Worm (Caenorhabditis elegans) whole organism, L2 larva: Measurements from ENCODE around the gene R10E4.1.
A peak's percentile ranks its signal among the peaks of the same experiment; 100 is the strongest.

ENCODE experiments used
- F13H6.1 ChIP-seq: sonication (generic microtip); optimal IDR thresholded peaks from 2 replicates; lab custom pipeline; 2016; ENCODE audit warnings: missing genetic modification characterization, missing compliant biosample characterization
- ZK546.5 ChIP-seq: sonication (generic microtip); optimal IDR thresholded peaks from 2 replicates; lab custom pipeline; 2017; ENCODE audit warnings: missing biosample characterization, missing genetic modification characterization
- lin-13 ChIP-seq: fragments of 150-350 bp; optimal IDR thresholded peaks from 2 replicates; lab custom pipeline; 2014; ENCODE audit warnings: missing biosample characterization, missing genetic modification reagents, missing genetic modification characterization
- lin-39 ChIP-seq: fragments of 150-350 bp; optimal IDR thresholded peaks from 2 replicates; lab custom pipeline; 2014; ENCODE audit warnings: missing biosample characterization, missing genetic modification reagents, missing genetic modification characterization
- nhr-11 ChIP-seq: fragments of 150-350 bp; optimal IDR thresholded peaks from 2 replicates; lab custom pipeline; 2014; ENCODE audit warnings: missing biosample characterization, missing genetic modification characterization
- sma-3 ChIP-seq: sonication (generic microtip); optimal IDR thresholded peaks from 2 replicates; lab custom pipeline; 2016; ENCODE audit warnings: missing genetic modification reagents, missing genetic modification characterization, missing compliant biosample characterization
- snpc-4 ChIP-seq: fragments of 150-350 bp; optimal IDR thresholded peaks from 2 replicates; lab custom pipeline; 2014; ENCODE audit warnings: missing biosample characterization, missing genetic modification characterization
- unc-55 ChIP-seq: fragments of 150-350 bp; sonication (generic microtip); optimal IDR thresholded peaks from 3 replicates; lab custom pipeline; 2014; ENCODE audit warnings: missing biosample characterization, missing genetic modification reagents, missing genetic modification characterization

ce11 chrIII:4237660-4238059 lies 31.9 kb upstream of the R10E4.1 start:
- no peak for TF ChIP-seq ZK546.5 (tag; lab: Kevin White, UChicago)
- TF ChIP-seq sma-3 (GFP tag; lab: Kevin White, UChicago), result peak; percentile 93
- TF ChIP-seq unc-55 (GFP tag; lab: Kevin White, UChicago), result peak; percentile 86
- TF ChIP-seq lin-13 (GFP tag; lab: Kevin White, UChicago), result peak; percentile 84
- TF ChIP-seq lin-39 (tag; lab: Kevin White, UChicago), result no peak
- TF ChIP-seq nhr-11 (tag; lab: Kevin White, UChicago), result peak; percentile 84
- peak; percentile 25 for TF ChIP-seq snpc-4 (tag; lab: Kevin White, UChicago)
- TF ChIP-seq F13H6.1 (tag; lab: Kevin White, UChicago), result peak; percentile 99
